Fruit fly (Drosophila melanogaster) whole organism, embryonic: ENCODE results near the gene mats.

Source experiments
- BEAF-32 ChIP-seq: fragments of 200-800 bp; sonication (Bioruptor generic); optimal IDR thresholded peaks from 3 replicates; lab custom pipeline; 2017; ENCODE audit warnings: missing biosample characterization, missing genetic modification characterization, mild to moderate bottlenecking, moderate library complexity, missing genetic modification reagents
- CG10209 ChIP-seq: fragments of 200-800 bp; sonication (Bioruptor generic); optimal IDR thresholded peaks from 3 replicates; lab custom pipeline; 2017; ENCODE audit warnings: missing biosample characterization, mild to moderate bottlenecking, missing genetic modification characterization, missing genetic modification reagents
- CG11398 ChIP-seq: fragments of 200-800 bp; sonication (Bioruptor generic); optimal IDR thresholded peaks from 2 replicates; lab custom pipeline; 2016; ENCODE audit warnings: missing biosample characterization, missing genetic modification characterization
- CG12299 ChIP-seq: fragments of 200-800 bp; sonication (Bioruptor generic); optimal IDR thresholded peaks from 2 replicates; lab custom pipeline; 2018; ENCODE audit warnings: missing biosample characterization, mild to moderate bottlenecking, missing genetic modification characterization
- CG12391 ChIP-seq: fragments of 200-800 bp; sonication (Bioruptor generic); optimal IDR thresholded peaks from 3 replicates; lab custom pipeline; 2018; ENCODE audit warnings: missing biosample characterization, mild to moderate bottlenecking, missing genetic modification characterization, moderate library complexity
- CG12659 ChIP-seq: fragments of 200-800 bp; sonication (Bioruptor generic); optimal IDR thresholded peaks from 3 replicates; lab custom pipeline; 2017; ENCODE audit warnings: mild to moderate bottlenecking, missing biosample characterization, missing genetic modification reagents, missing genetic modification characterization
- CG16813 ChIP-seq: fragments of 200-800 bp; sonication (Bioruptor generic); IDR thresholded peaks from 3 replicates; pipeline ENCODE4 v1.3.6; 2022; ENCODE audit warnings: missing biosample characterization, missing genetic modification characterization; ENCODE audit not compliant: partially characterized antibody
- CG17359 ChIP-seq: fragments of 200-800 bp; sonication (Bioruptor generic); optimal IDR thresholded peaks from 3 replicates; lab custom pipeline; 2018; ENCODE audit warnings: missing biosample characterization, mild to moderate bottlenecking, missing genetic modification characterization, moderate library complexity
- CG17802 ChIP-seq: fragments of 200-800 bp; sonication (Bioruptor generic); optimal IDR thresholded peaks from 2 replicates; lab custom pipeline; 2018; ENCODE audit warnings: missing biosample characterization, mild to moderate bottlenecking, missing genetic modification characterization, moderate library complexity
- CG2875 ChIP-seq: fragments of 200-800 bp; sonication (Bioruptor generic); optimal IDR thresholded peaks from 2 replicates; lab custom pipeline; 2017; ENCODE audit warnings: missing biosample characterization, mild to moderate bottlenecking, missing genetic modification characterization, missing genetic modification reagents
- CG31388 ChIP-seq: fragments of 200-800 bp; sonication (Bioruptor generic); optimal IDR thresholded peaks from 2 replicates; lab custom pipeline; 2016; ENCODE audit warnings: missing biosample characterization, missing genetic modification characterization
- CG3847 ChIP-seq: fragments of 200-800 bp; sonication (Bioruptor generic); IDR thresholded peaks from 2 replicates; pipeline ENCODE4 v1.3.6; 2022; ENCODE audit warnings: missing biosample characterization, missing genetic modification characterization
- CG6654 ChIP-seq: fragments of 200-800 bp; sonication (Bioruptor generic); optimal IDR thresholded peaks from 2 replicates; lab custom pipeline; 2017; ENCODE audit warnings: missing biosample characterization, mild to moderate bottlenecking, missing genetic modification characterization
- CG6683 ChIP-seq: fragments of 200-800 bp; sonication (Bioruptor generic); optimal IDR thresholded peaks from 2 replicates; lab custom pipeline; 2017; ENCODE audit warnings: missing biosample characterization, mild to moderate bottlenecking, missing genetic modification characterization, missing genetic modification reagents
- CG6791 ChIP-seq: fragments of 200-800 bp; sonication (Bioruptor generic); IDR thresholded peaks from 3 replicates; pipeline ENCODE4 v1.3.6; 2022; ENCODE audit warnings: missing biosample characterization, missing genetic modification characterization; ENCODE audit not compliant: partially characterized antibody
- CG7357 ChIP-seq: fragments of 200-800 bp; sonication (Bioruptor generic); IDR thresholded peaks from 3 replicates; pipeline ENCODE4 v1.3.6; 2022; ENCODE audit warnings: missing biosample characterization, missing genetic modification characterization
- CG7372 ChIP-seq: fragments of 200-800 bp; sonication (Bioruptor generic); IDR thresholded peaks from 2 replicates; pipeline ENCODE4 v1.3.6; 2022; ENCODE audit warnings: missing biosample characterization, missing genetic modification characterization
- CG7963 ChIP-seq: fragments of 200-800 bp; sonication (Bioruptor generic); IDR thresholded peaks from 3 replicates; pipeline ENCODE4 v1.3.6; 2022; ENCODE audit warnings: missing biosample characterization, missing genetic modification characterization; ENCODE audit not compliant: partially characterized antibody
- CTCF ChIP-seq: fragments of 200-800 bp; sonication (Bioruptor generic); optimal IDR thresholded peaks from 2 replicates; lab custom pipeline; 2017; ENCODE audit warnings: missing biosample characterization, mild to moderate bottlenecking, missing genetic modification characterization, moderate library complexity
- CoRest ChIP-seq: fragments of 200-800 bp; sonication (Bioruptor generic); optimal IDR thresholded peaks from 3 replicates; lab custom pipeline; 2018; ENCODE audit warnings: missing biosample characterization, mild to moderate bottlenecking, missing genetic modification characterization, moderate library complexity
- Dbx ChIP-seq: fragments of 200-800 bp; sonication (Bioruptor generic); IDR thresholded peaks from 3 replicates; pipeline ENCODE4 v1.3.6; 2022; ENCODE audit warnings: missing biosample characterization, missing genetic modification characterization
- Doc3 ChIP-seq: fragments of 200-800 bp; sonication (Bioruptor generic); IDR thresholded peaks from 3 replicates; pipeline ENCODE4 v1.3.6; 2022; ENCODE audit warnings: missing biosample characterization, missing genetic modification characterization; ENCODE audit not compliant: partially characterized antibody
- Hr3 ChIP-seq: fragments of 200-800 bp; sonication (Bioruptor generic); optimal IDR thresholded peaks from 3 replicates; lab custom pipeline; 2016; ENCODE audit warnings: missing biosample characterization, missing genetic modification characterization
- MESR4 ChIP-seq: fragments of 200-800 bp; sonication (Bioruptor generic); optimal IDR thresholded peaks from 2 replicates; lab custom pipeline; 2018; ENCODE audit warnings: missing biosample characterization, mild to moderate bottlenecking, missing genetic modification characterization, moderate library complexity
- Med ChIP-seq: fragments of 200-800 bp; sonication (Bioruptor generic); peaks from one replicate; lab custom pipeline; 2016; ENCODE audit warnings: missing biosample characterization, missing genetic modification characterization, mild to moderate bottlenecking, inconsistent platforms, moderate library complexity
- Meics ChIP-seq: fragments of 200-800 bp; sonication (Bioruptor generic); optimal IDR thresholded peaks from 2 replicates; lab custom pipeline; 2017; ENCODE audit warnings: missing biosample characterization, mild to moderate bottlenecking, missing genetic modification characterization
- Nf-YC ChIP-seq: fragments of 200-800 bp; optimal IDR thresholded peaks from 3 replicates; lab custom pipeline; 2019; ENCODE audit warnings: missing biosample characterization, mild to moderate bottlenecking, missing genetic modification characterization, moderate library complexity
- Sry-δ ChIP-seq: fragments of 200-800 bp; sonication (Bioruptor generic); optimal IDR thresholded peaks from 2 replicates; lab custom pipeline; 2016; ENCODE audit warnings: missing biosample characterization, missing genetic modification characterization
- bbx ChIP-seq: fragments of 200-800 bp; sonication (Bioruptor generic); IDR thresholded peaks from 2 replicates; pipeline ENCODE4 v1.3.6; 2022; ENCODE audit warnings: missing biosample characterization, missing genetic modification characterization; ENCODE audit not compliant: partially characterized antibody
- bowl ChIP-seq: fragments of 200-800 bp; sonication (Bioruptor generic); IDR thresholded peaks from 2 replicates; pipeline ENCODE4 v1.3.6; 2022; ENCODE audit warnings: missing biosample characterization, missing genetic modification characterization
- cas ChIP-seq: fragments of 200-800 bp; sonication (Bioruptor generic); IDR thresholded peaks from 2 replicates; pipeline ENCODE4 v1.3.6; 2022; ENCODE audit warnings: missing biosample characterization, missing genetic modification characterization
- cato ChIP-seq: fragments of 200-800 bp; sonication (Bioruptor generic); optimal IDR thresholded peaks from 2 replicates; lab custom pipeline; 2016; ENCODE audit warnings: missing biosample characterization, missing genetic modification characterization, borderline replicate concordance
- danr ChIP-seq: fragments of 200-800 bp; sonication (Bioruptor generic); IDR thresholded peaks from 2 replicates; pipeline ENCODE4 v1.3.6; 2022; ENCODE audit warnings: missing biosample characterization, missing genetic modification characterization
- eve ChIP-seq, 2 experiments: fragments of >200 bp; optimal IDR thresholded peaks; 2 replicates each; lab custom pipeline; 2017; ENCODE audit warnings: missing biosample characterization in 2 of 2, missing genetic modification characterization in 2 of 2
- ftz-f1 ChIP-seq: fragments of 200-800 bp; sonication (Bioruptor generic); optimal IDR thresholded peaks from 2 replicates; lab custom pipeline; 2016; ENCODE audit warnings: missing biosample characterization, missing genetic modification characterization
- gcm2 ChIP-seq: fragments of 200-800 bp; sonication (Bioruptor generic); optimal IDR thresholded peaks from 2 replicates; lab custom pipeline; 2016; ENCODE audit warnings: missing biosample characterization, missing genetic modification characterization
- klu ChIP-seq: fragments of 200-800 bp; sonication (Bioruptor generic); IDR thresholded peaks from 2 replicates; pipeline ENCODE4 v1.3.6; 2022; ENCODE audit warnings: missing biosample characterization, missing genetic modification characterization
- knrl ChIP-seq: fragments of 200-800 bp; sonication (Bioruptor generic); IDR thresholded peaks from 3 replicates; pipeline ENCODE4 v1.3.6; 2022; ENCODE audit warnings: missing biosample characterization, missing genetic modification characterization; ENCODE audit not compliant: partially characterized antibody
- odd ChIP-seq: fragments of 200-800 bp; sonication (Bioruptor generic); optimal IDR thresholded peaks from 2 replicates; lab custom pipeline; 2017; ENCODE audit warnings: missing biosample characterization, mild to moderate bottlenecking, missing genetic modification characterization
- salm ChIP-seq: fragments of 200-800 bp; sonication (Bioruptor generic); optimal IDR thresholded peaks from 2 replicates; lab custom pipeline; 2018; ENCODE audit warnings: missing biosample characterization, mild to moderate bottlenecking, missing genetic modification characterization
- sens ChIP-seq: fragments of 200-800 bp; sonication (Bioruptor generic); peaks from one replicate; lab custom pipeline; 2016; ENCODE audit warnings: missing biosample characterization, missing genetic modification characterization
- shn ChIP-seq: fragments of 200-800 bp; sonication (Bioruptor generic); optimal IDR thresholded peaks from 3 replicates; lab custom pipeline; 2016; ENCODE audit warnings: missing biosample characterization, missing genetic modification characterization
- slp2 ChIP-seq: fragments of 200-800 bp; sonication (Bioruptor generic); optimal IDR thresholded peaks from 2 replicates; lab custom pipeline; 2016; ENCODE audit warnings: missing biosample characterization, missing genetic modification characterization
- sr ChIP-seq: fragments of 200-800 bp; sonication (Bioruptor generic); IDR thresholded peaks from 3 replicates; pipeline ENCODE4 v1.3.6; 2022; ENCODE audit warnings: missing biosample characterization, missing genetic modification characterization
- toy ChIP-seq: fragments of 200-800 bp; sonication (Bioruptor generic); IDR thresholded peaks from 2 replicates; pipeline ENCODE4 v1.3.6; 2022; ENCODE audit warnings: missing biosample characterization, missing genetic modification characterization
- yki ChIP-seq: fragments of >200 bp; optimal IDR thresholded peaks from 3 replicates; lab custom pipeline; 2018
- zen2 ChIP-seq: fragments of 200-800 bp; sonication (Bioruptor generic); IDR thresholded peaks from 3 replicates; pipeline ENCODE4 v1.3.6; 2022; ENCODE audit warnings: missing biosample characterization, missing genetic modification characterization; ENCODE audit not compliant: partially characterized antibody
- zf30C ChIP-seq: fragments of 200-800 bp; sonication (Bioruptor generic); optimal IDR thresholded peaks from 3 replicates; lab custom pipeline; 2018; ENCODE audit warnings: missing biosample characterization, mild to moderate bottlenecking, missing genetic modification characterization
- zfh2 ChIP-seq: fragments of 200-800 bp; sonication (Bioruptor generic); optimal IDR thresholded peaks from 2 replicates; lab custom pipeline; 2016; ENCODE audit warnings: missing biosample characterization, missing genetic modification characterization

mats gene

dm6 chr3R:22420911-22421310 is at the start of gene mats, which contains the start of gene Nop56 (continued):
- TF ChIP-seq cato = no peak

dm6 chr3R:22372535-22372934 is 48.4 kb upstream of the mats start, which contains the start of gene CG7069:
Gene CG7069, plus strand, starts transcription at chr3R:22372835.
- TF ChIP-seq CG7372 (GFP tag; lab: Robert Waterston, UW) (no peak), sens (GFP tag; lab: Kevin White, UChicago) (peak; percentile 0), zfh2 (no peak), eve (GFP tag; optimal IDR thresholded peaks at IDR 0.05; lab: Kevin White, UChicago) (no peak)

dm6 chr3R:22375674-22376073 is 45.3 kb upstream of the mats start, which contains the start of gene CG18596:
Gene CG18596, plus strand, starts transcription at chr3R:22375923.
- TF ChIP-seq CG7963 (GFP tag; lab: Robert Waterston, UW) = peak; percentile 61; the same call in 1 of the 3 replicates
- peak; percentile 88 for TF ChIP-seq BEAF-32 (GFP tag; lab: Kevin White, UChicago)
- TF ChIP-seq toy (GFP tag; lab: Robert Waterston, UW) = no peak
- TF ChIP-seq cas (GFP tag; lab: Robert Waterston, UW) = no peak
- no peak for TF ChIP-seq danr (GFP tag; lab: Robert Waterston, UW)
- peak; percentile 55 for TF ChIP-seq Med (GFP tag; lab: Kevin White, UChicago)
- no peak for TF ChIP-seq CG6654 (GFP tag; lab: Kevin White, UChicago)
- TF ChIP-seq CG3847 = no peak
- no peak for TF ChIP-seq CG7357 (GFP tag; lab: Robert Waterston, UW)
- TF ChIP-seq CG17802 (tag; lab: Kevin White, UChicago) = no peak
- no peak for TF ChIP-seq Dbx (GFP tag; lab: Robert Waterston, UW)
- no peak for TF ChIP-seq yki (lab: Kevin White, UChicago)
- no peak for TF ChIP-seq klu (GFP tag; lab: Robert Waterston, UW)
- TF ChIP-seq MESR4 (GFP tag; lab: Kevin White, UChicago) = peak; percentile 60
- peak; percentile 96 for TF ChIP-seq Doc3 (GFP tag; lab: Robert Waterston, UW)
- TF ChIP-seq CG31388 (GFP tag; lab: Kevin White, UChicago) = no peak
- no peak for TF ChIP-seq Nf-YC
- TF ChIP-seq CTCF = peak; percentile 20
- TF ChIP-seq CG6791 = peak; percentile 85
- no peak for TF ChIP-seq CG12391 (tag; lab: Kevin White, UChicago)
- no peak for TF ChIP-seq Hr3
- no peak for TF ChIP-seq slp2
- no peak for TF ChIP-seq CG2875 (GFP tag; lab: Kevin White, UChicago)
- TF ChIP-seq CG17359 = no peak
- TF ChIP-seq Meics = no peak
- TF ChIP-seq sr (GFP tag; lab: Robert Waterston, UW) = no peak
- no peak for TF ChIP-seq bowl (GFP tag; lab: Robert Waterston, UW)
- TF ChIP-seq Sry-δ (GFP tag; lab: Kevin White, UChicago) = peak; percentile 78
- TF ChIP-seq shn = no peak
- peak; percentile 92 for TF ChIP-seq zen2
- TF ChIP-seq CG12659 (GFP tag; lab: Kevin White, UChicago) = peak; percentile 33
- TF ChIP-seq bbx (GFP tag; lab: Robert Waterston, UW) = peak; percentile 93
- no peak for TF ChIP-seq zf30C (GFP tag; lab: Kevin White, UChicago)
- TF ChIP-seq CG10209 = no peak
- TF ChIP-seq CG6683 (GFP tag; lab: Kevin White, UChicago) = no peak
- TF ChIP-seq CG16813 = peak; percentile 92
- TF ChIP-seq ftz-f1 = no peak
- TF ChIP-seq CG12299 (tag; lab: Kevin White, UChicago) = no peak
- peak; percentile 94 for TF ChIP-seq knrl (GFP tag; lab: Robert Waterston, UW)
- TF ChIP-seq salm = no peak
- no peak for TF ChIP-seq CG11398 (GFP tag; lab: Kevin White, UChicago)
- TF ChIP-seq gcm2 (GFP tag; lab: Kevin White, UChicago) = no peak
- TF ChIP-seq odd (GFP tag; lab: Kevin White, UChicago) = no peak
- TF ChIP-seq CoRest (tag; lab: Kevin White, UChicago) = peak; percentile 35
